Fruit fly (Drosophila melanogaster) whole organism: ENCODE measurements around the gene LysD.

Source experiments
- Dll ChIP-seq: fragments of >200 bp; optimal IDR thresholded peaks from 2 replicates; lab custom pipeline; 2017
- pan ChIP-seq: fragments of >200 bp; optimal IDR thresholded peaks from 2 replicates; lab custom pipeline; 2017
- psq ChIP-seq: fragments of >200 bp; optimal IDR thresholded peaks from 2 replicates; lab custom pipeline; 2017
- usp ChIP-seq: fragments of >200 bp; optimal IDR thresholded peaks from 2 replicates; lab custom pipeline; 2017; ENCODE audit warnings: missing biosample characterization, missing genetic modification characterization, mixed read lengths

DNA sequence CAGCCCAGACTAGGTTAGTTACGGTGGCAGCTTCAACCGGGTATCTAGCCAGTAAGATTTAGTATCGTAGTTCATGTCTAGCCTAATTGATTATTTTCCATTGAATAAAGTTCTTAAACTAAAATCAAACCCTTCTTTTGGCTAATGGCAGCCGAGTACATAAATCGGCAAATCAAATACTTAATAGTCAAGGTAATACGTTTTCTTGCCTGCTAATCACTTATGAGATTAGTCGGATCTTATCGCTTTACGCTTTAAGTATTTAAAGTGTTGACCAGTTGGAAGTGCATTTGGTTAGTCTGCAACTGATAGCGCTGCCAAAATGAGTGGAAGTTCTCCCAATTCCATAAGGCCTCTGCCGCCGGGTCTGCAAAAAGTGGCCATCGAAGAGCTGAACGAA is 21.6 kb upstream of the LysD start, which contains the start of gene CG33965:
- TF ChIP-seq pan (lab: Kevin White, UChicago) (no peak), psq (lab: Kevin White, UChicago) (no peak), Dll (lab: Kevin White, UChicago) (no peak), usp (GFP tag; lab: Kevin White, UChicago) (no peak)
